Worm (Caenorhabditis elegans): ENCODE results near the gene cpin-1.

- no peak for TF ChIP-seq pes-1 (GFP tag; IDR thresholded peaks at IDR 0.05)
- no peak for TF ChIP-seq ama-1 (optimal IDR thresholded peaks at IDR 0.05)
- TF ChIP-seq scrt-1 (GFP tag; IDR thresholded peaks at IDR 0.05): no peak
- TF ChIP-seq flt-1 (GFP tag; IDR thresholded peaks at IDR 0.05): no peak
- TF ChIP-seq sea-1 (GFP tag; conservative IDR thresholded peaks at IDR 0.05): no peak
These were observed 46.6 kb upstream of the cpin-1 start for ce11 chrIV:9403761-9404420.

Data from whole organism, early embryonic.